Worm (Caenorhabditis elegans): Measurements from ENCODE around the gene Y54G2A.52.
"Not testable (repeated sequence)": the region's sequence is repeated elsewhere in the genome, so short reads cannot be mapped to it uniquely, and the experiment has no call there.

DNA sequence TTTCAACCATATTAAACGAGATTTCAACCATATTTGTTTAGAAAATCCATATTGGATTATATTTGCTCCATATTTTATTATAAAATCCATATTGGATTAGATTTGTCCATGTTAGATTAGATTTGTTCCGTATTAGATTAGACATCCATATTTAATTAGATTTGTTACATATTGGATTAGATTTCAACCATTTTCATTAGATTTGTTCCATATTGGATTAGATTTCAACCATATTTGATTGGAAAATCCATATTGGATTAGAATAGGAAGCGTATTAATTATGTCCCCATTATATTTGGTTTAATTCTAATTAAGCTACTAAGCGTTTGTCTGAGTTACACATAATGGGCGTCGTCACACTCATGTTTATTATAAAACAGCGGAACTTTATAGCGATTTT, 3.1 kb upstream of the Y54G2A.52 start, which contains the start of gene Y54G2A.44:
- TF ChIP-seq unc-39, ztf-11, elt-1, egl-27 (tag; optimal IDR thresholded peaks at IDR 0.05): not testable (repeated sequence)
